Fruit fly (Drosophila melanogaster): ENCODE data around the gene Dnali1.

Gene Dnali1

dm6 chr3R:11851939-11852338 lies 41.2 kb downstream of the Dnali1 start (continued):
- TF ChIP-seq CG11723 (GFP tag; optimal IDR thresholded peaks at IDR 0.05) (peak; percentile 32), CG13894 (tag; optimal IDR thresholded peaks at IDR 0.05) (no peak), NC2β (GFP tag; optimal IDR thresholded peaks at IDR 0.05) (no peak), eve (GFP tag; optimal IDR thresholded peaks at IDR 0.05) (peak in 1 of 2 experiments; percentile 52), Lhr (GFP tag; optimal IDR thresholded peaks at IDR 0.05) (peak; percentile 22), Hr39 (optimal IDR thresholded peaks at IDR 0.05) (no peak), CG5953 (GFP tag; IDR thresholded peaks at IDR 0.05) (no peak), amos (GFP tag; IDR thresholded peaks at IDR 0.05; ENCODE audit: partially characterized antibody) (no peak), MESR4 (GFP tag; optimal IDR thresholded peaks at IDR 0.05) (no peak), Spps (tag; optimal IDR thresholded peaks at IDR 0.05) (peak; percentile 52), odd (GFP tag; optimal IDR thresholded peaks at IDR 0.05) (peak; percentile 6), pzg (GFP tag; optimal IDR thresholded peaks at IDR 0.05) (no peak), Rx (GFP tag; IDR thresholded peaks at IDR 0.05) (no peak), Doc2 (GFP tag; IDR thresholded peaks at IDR 0.05) (no peak), CG14014 (GFP tag; IDR thresholded peaks at IDR 0.05) (no peak), gro (GFP tag; optimal IDR thresholded peaks at IDR 0.05) (no peak), Dbx (GFP tag; IDR thresholded peaks at IDR 0.05) (no peak), zen (tag; optimal IDR thresholded peaks at IDR 0.05) (no peak), dati (GFP tag; IDR thresholded peaks at IDR 0.05) (no peak), bcd (GFP tag; optimal IDR thresholded peaks at IDR 0.05) (no peak), psq (GFP tag; optimal IDR thresholded peaks at IDR 0.05) (no peak), CG17186 (GFP tag; optimal IDR thresholded peaks at IDR 0.05) (no peak), Xrp1 (GFP tag; IDR thresholded peaks at IDR 0.05) (peak; percentile 76), lov (optimal IDR thresholded peaks at IDR 0.05) (no peak), lov (GFP tag; IDR thresholded peaks at IDR 0.05) (no peak), unc-4 (GFP tag; IDR thresholded peaks at IDR 0.05; ENCODE audit: partially characterized antibody) (no peak), so (GFP tag; IDR thresholded peaks at IDR 0.05) (no peak), D19B (GFP tag; optimal IDR thresholded peaks at IDR 0.05) (no peak), Bdp1 (GFP tag; optimal IDR thresholded peaks at IDR 0.05) (no peak), CG3847 (GFP tag; IDR thresholded peaks at IDR 0.05) (no peak), CG33557 (GFP tag; optimal IDR thresholded peaks at IDR 0.05) (peak; percentile 25), Vsx1 (GFP tag; optimal IDR thresholded peaks at IDR 0.05) (no peak), CG17829 (tag; optimal IDR thresholded peaks at IDR 0.05) (peak; percentile 76), CG17328 (GFP tag; IDR thresholded peaks at IDR 0.05) (peak; percentile 68; the same call in 1 of the 2 replicates), HLHmδ (GFP tag; optimal IDR thresholded peaks at IDR 0.05) (no peak), sim (GFP tag; IDR thresholded peaks at IDR 0.05) (no peak), bigmax (GFP tag; optimal IDR thresholded peaks at IDR 0.05) (no peak), CG10366 (GFP tag; IDR thresholded peaks at IDR 0.05) (peak; percentile 47), sisA (GFP tag; IDR thresholded peaks at IDR 0.05) (peak; percentile 43; the same call in 1 of the 2 replicates), tna (GFP tag; IDR thresholded peaks at IDR 0.05; ENCODE audit: partially characterized antibody) (no peak), jigr1 (GFP tag; IDR thresholded peaks at IDR 0.05) (no peak), HLH4C (GFP tag; IDR thresholded peaks at IDR 0.05; ENCODE audit: partially characterized antibody) (no peak), Lim3 (GFP tag; IDR thresholded peaks at IDR 0.05) (no peak), emc (GFP tag; optimal IDR thresholded peaks at IDR 0.05) (no peak), otp (GFP tag; IDR thresholded peaks at IDR 0.05) (no peak), CG10209 (GFP tag; optimal IDR thresholded peaks at IDR 0.05) (peak; percentile 29), dysf (GFP tag; IDR thresholded peaks at IDR 0.05) (peak; percentile 33; the same call in 1 of the 3 replicates), bowl (GFP tag; IDR thresholded peaks at IDR 0.05) (no peak), wdn (GFP tag; IDR thresholded peaks at IDR 0.05) (no peak), hbn (GFP tag; IDR thresholded peaks at IDR 0.05; ENCODE audit: partially characterized antibody) (no peak), CG9876 (GFP tag; optimal IDR thresholded peaks at IDR 0.05) (no peak), gce (GFP tag; IDR thresholded peaks at IDR 0.05) (no peak), CG7556 (GFP tag; optimal IDR thresholded peaks at IDR 0.05) (no peak)

All from whole organism, embryonic.